Worm (Caenorhabditis elegans) whole organism, L1 larva: ENCODE results near the gene acs-18.

Source experiments
- C04F5.9 ChIP-seq: sonication (generic microtip); optimal IDR thresholded peaks from 2 replicates; lab custom pipeline; 2016; ENCODE audit warnings: missing genetic modification characterization, missing compliant biosample characterization
- C16A3.4 ChIP-seq: fragments of 150-350 bp; optimal IDR thresholded peaks from 2 replicates; lab custom pipeline; 2014; ENCODE audit warnings: missing biosample characterization, missing genetic modification characterization
- C34B4.2 ChIP-seq: sonication (generic microtip); optimal IDR thresholded peaks from 2 replicates; lab custom pipeline; 2017; ENCODE audit warnings: mild to moderate bottlenecking, missing genetic modification characterization, missing compliant biosample characterization
- Y116A8C.19 ChIP-seq: sonication (generic microtip); optimal IDR thresholded peaks from 2 replicates; lab custom pipeline; 2016; ENCODE audit warnings: missing compliant biosample characterization, missing genetic modification characterization, borderline replicate concordance
- aly-2 ChIP-seq: fragments of 150-350 bp; optimal IDR thresholded peaks from 2 replicates; lab custom pipeline; 2014; ENCODE audit warnings: missing biosample characterization, missing genetic modification characterization
- ceh-63 ChIP-seq: fragments of 200-800 bp; sonication (Bioruptor generic); optimal IDR thresholded peaks from 2 replicates; lab custom pipeline; 2018; ENCODE audit warnings: mild to moderate bottlenecking, missing genetic modification characterization, missing compliant biosample characterization
- ceh-8 ChIP-seq: fragments of 200-800 bp; sonication (Bioruptor generic); optimal IDR thresholded peaks from 2 replicates; lab custom pipeline; 2018; ENCODE audit warnings: mild to moderate bottlenecking, missing genetic modification characterization, moderate library complexity, missing compliant biosample characterization
- ceh-82 ChIP-seq, 3 experiments: fragments of 150-350 bp in 1 of 3; sonication (generic microtip) in 2 of 3; optimal IDR thresholded peaks; 2 replicates each; lab custom pipeline; 2014 to 2017; ENCODE audit warnings: missing biosample characterization in 3 of 3, missing genetic modification characterization in 3 of 3
- dpl-1 ChIP-seq, 3 experiments: fragments of 150-350 bp in 2 of 3; sonication (generic microtip) in 1 of 3; optimal IDR thresholded peaks; 2 replicates each; lab custom pipeline; 2014 to 2017; ENCODE audit warnings: missing biosample characterization in 3 of 3, missing genetic modification characterization in 3 of 3, missing genetic modification reagents in 3 of 3
- dsc-1 ChIP-seq: sonication (generic microtip); optimal IDR thresholded peaks from 2 replicates; lab custom pipeline; 2016; ENCODE audit warnings: mild to moderate bottlenecking, missing genetic modification characterization, missing compliant biosample characterization
- efl-1 ChIP-seq, 4 experiments: fragments of 150-350 bp; optimal IDR thresholded peaks in 3 of 4; peaks in 1 of 4; 1 replicate in 1 of 4; 2 replicates in 3 of 4; lab custom pipeline; 2014; ENCODE audit warnings: missing biosample characterization in 2 of 4, missing genetic modification characterization in 2 of 4, missing genetic modification reagents in 2 of 4
- egl-13 ChIP-seq: sonication (generic microtip); optimal IDR thresholded peaks from 2 replicates; lab custom pipeline; 2016; ENCODE audit warnings: missing genotype, missing genetic modification reagents, missing genetic modification characterization, missing compliant biosample characterization
- egl-27 ChIP-seq, 2 experiments: fragments of 150-350 bp in 1 of 2; sonication (generic microtip); optimal IDR thresholded peaks; 3 replicates each; lab custom pipeline; 2017 to 2018; ENCODE audit warnings: missing biosample characterization in 2 of 2, missing genetic modification characterization in 2 of 2, missing genetic modification reagents in 2 of 2
- fkh-10 ChIP-seq: sonication (generic microtip); optimal IDR thresholded peaks from 2 replicates; lab custom pipeline; 2017; ENCODE audit warnings: missing biosample characterization, missing genetic modification reagents, missing genetic modification characterization
- fkh-4 ChIP-seq: sonication (generic microtip); optimal IDR thresholded peaks from 2 replicates; lab custom pipeline; 2016; ENCODE audit warnings: missing compliant biosample characterization, missing genetic modification characterization, borderline replicate concordance
- fkh-8 ChIP-seq: sonication (generic microtip); optimal IDR thresholded peaks from 2 replicates; lab custom pipeline; 2016; ENCODE audit warnings: mild to moderate bottlenecking, missing genetic modification characterization, missing compliant biosample characterization
- hlh-17 ChIP-seq: fragments of 200-800 bp; sonication (Bioruptor generic); optimal IDR thresholded peaks from 2 replicates; lab custom pipeline; 2018; ENCODE audit warnings: missing genetic modification characterization, mild to moderate bottlenecking, missing compliant biosample characterization, moderate library complexity, borderline replicate concordance
- hlh-4 ChIP-seq: sonication (generic microtip); optimal IDR thresholded peaks from 2 replicates; lab custom pipeline; 2016; ENCODE audit warnings: mild to moderate bottlenecking, missing genetic modification characterization, missing compliant biosample characterization
- hpl-2 ChIP-seq: fragments of 150-350 bp; optimal IDR thresholded peaks from 2 replicates; lab custom pipeline; 2014; ENCODE audit warnings: missing biosample characterization, missing genetic modification reagents, missing genetic modification characterization
- lin-14 ChIP-seq: fragments of 200-800 bp; sonication (Bioruptor generic); optimal IDR thresholded peaks from 2 replicates; lab custom pipeline; 2018; ENCODE audit warnings: mild to moderate bottlenecking, missing genetic modification characterization, moderate library complexity, missing compliant biosample characterization
- lin-15B ChIP-seq: fragments of 150-350 bp; sonication (generic microtip); optimal IDR thresholded peaks from 3 replicates; lab custom pipeline; 2014; ENCODE audit warnings: missing biosample characterization, missing genetic modification characterization
- lin-35 ChIP-seq, 2 experiments: fragments of 150-350 bp; optimal IDR thresholded peaks; 2 replicates each; lab custom pipeline; 2014; ENCODE audit warnings: missing biosample characterization in 2 of 2, missing genetic modification characterization in 2 of 2, missing genetic modification reagents in 2 of 2
- lin-39 ChIP-seq: fragments of 150-350 bp; optimal IDR thresholded peaks from 2 replicates; lab custom pipeline; 2014; ENCODE audit warnings: missing biosample characterization, missing genetic modification reagents, missing genetic modification characterization
- lir-3 ChIP-seq: sonication (generic microtip); optimal IDR thresholded peaks from 2 replicates; lab custom pipeline; 2016; ENCODE audit warnings: mild to moderate bottlenecking, missing genetic modification characterization, moderate library complexity, missing compliant biosample characterization; ENCODE audit not compliant: poor library complexity
- lsy-2 ChIP-seq, 2 experiments: fragments of 150-350 bp; optimal IDR thresholded peaks; 2 replicates each; lab custom pipeline; 2014; ENCODE audit warnings: missing biosample characterization in 2 of 2, missing genetic modification characterization in 2 of 2
- mdl-1 ChIP-seq, 2 experiments: fragments of 150-350 bp; optimal IDR thresholded peaks; 2 replicates each; lab custom pipeline; 2014 to 2017; ENCODE audit warnings: missing biosample characterization in 2 of 2, missing genetic modification characterization in 2 of 2, inconsistent platforms in 1 of 2
- mep-1 ChIP-seq: fragments of 150-350 bp; optimal IDR thresholded peaks from 2 replicates; lab custom pipeline; 2014; ENCODE audit warnings: missing biosample characterization, missing genetic modification characterization
- nhr-11 ChIP-seq: fragments of 150-350 bp; optimal IDR thresholded peaks from 2 replicates; lab custom pipeline; 2014; ENCODE audit warnings: missing biosample characterization, missing genetic modification characterization
- nhr-47 ChIP-seq: sonication (generic microtip); optimal IDR thresholded peaks from 2 replicates; lab custom pipeline; 2016; ENCODE audit warnings: mild to moderate bottlenecking, missing genetic modification characterization, moderate library complexity, missing compliant biosample characterization
- nhr-71 ChIP-seq: sonication (generic microtip); optimal IDR thresholded peaks from 2 replicates; lab custom pipeline; 2016; ENCODE audit warnings: mild to moderate bottlenecking, missing genetic modification characterization, moderate library complexity, missing compliant biosample characterization
- nhr-76 ChIP-seq: sonication (generic microtip); optimal IDR thresholded peaks from 2 replicates; lab custom pipeline; 2017; ENCODE audit warnings: missing biosample characterization, missing genetic modification characterization
- nhr-85 ChIP-seq: sonication (generic microtip); peaks from one replicate; lab custom pipeline; 2016; ENCODE audit warnings: missing genetic modification characterization, inconsistent platforms, missing compliant biosample characterization
- nhr-90 ChIP-seq: sonication (generic microtip); optimal IDR thresholded peaks from 2 replicates; lab custom pipeline; 2016; ENCODE audit warnings: mild to moderate bottlenecking, missing genetic modification characterization, missing compliant biosample characterization; ENCODE audit not compliant: poor library complexity
- pqm-1 ChIP-seq: sonication (generic microtip); optimal IDR thresholded peaks from 3 replicates; lab custom pipeline; 2017; ENCODE audit warnings: missing biosample characterization, missing genetic modification characterization
- rnt-1 ChIP-seq: sonication (generic microtip); optimal IDR thresholded peaks from 2 replicates; lab custom pipeline; 2016; ENCODE audit warnings: mild to moderate bottlenecking, missing genetic modification characterization, moderate library complexity, missing compliant biosample characterization
- skn-1 ChIP-seq: fragments of 150-350 bp; optimal IDR thresholded peaks from 2 replicates; lab custom pipeline; 2014; ENCODE audit warnings: missing biosample characterization, missing genetic modification characterization
- snpc-4 ChIP-seq: fragments of 150-350 bp; optimal IDR thresholded peaks from 2 replicates; lab custom pipeline; 2014; ENCODE audit warnings: missing biosample characterization, missing genetic modification characterization
- snu-23 ChIP-seq: sonication (generic microtip); optimal IDR thresholded peaks from 2 replicates; lab custom pipeline; 2016; ENCODE audit warnings: missing genetic modification characterization, missing compliant biosample characterization
- sox-4 ChIP-seq: sonication (generic microtip); optimal IDR thresholded peaks from 2 replicates; lab custom pipeline; 2016; ENCODE audit warnings: missing genetic modification characterization, missing compliant biosample characterization
- sup-37 ChIP-seq: fragments of 200-800 bp; sonication (Bioruptor generic); optimal IDR thresholded peaks from 2 replicates; lab custom pipeline; 2018; ENCODE audit warnings: mild to moderate bottlenecking, missing genetic modification characterization, missing compliant biosample characterization
- swsn-7 ChIP-seq: sonication (generic microtip); optimal IDR thresholded peaks from 2 replicates; lab custom pipeline; 2016; ENCODE audit warnings: missing genetic modification characterization, missing compliant biosample characterization
- tbx-2 ChIP-seq: sonication (generic microtip); optimal IDR thresholded peaks from 2 replicates; lab custom pipeline; 2016; ENCODE audit warnings: missing genetic modification characterization, missing compliant biosample characterization
- tlp-1 ChIP-seq: fragments of 150-350 bp; optimal IDR thresholded peaks from 2 replicates; lab custom pipeline; 2014; ENCODE audit warnings: missing biosample characterization, missing genetic modification characterization
- unc-30 ChIP-seq: sonication (generic microtip); optimal IDR thresholded peaks from 2 replicates; lab custom pipeline; 2017; ENCODE audit warnings: missing biosample characterization, missing genetic modification characterization
- unc-62 ChIP-seq: fragments of 150-350 bp; optimal IDR thresholded peaks from 2 replicates; lab custom pipeline; 2014; ENCODE audit warnings: missing biosample characterization, missing genetic modification reagents, missing genetic modification characterization
- unc-86 ChIP-seq: sonication (generic microtip); optimal IDR thresholded peaks from 2 replicates; lab custom pipeline; 2016; ENCODE audit warnings: missing genetic modification characterization, missing compliant biosample characterization
- xbp-1 ChIP-seq: sonication (generic microtip); optimal IDR thresholded peaks from 2 replicates; lab custom pipeline; 2016; ENCODE audit warnings: missing genetic modification characterization, missing compliant biosample characterization
- zag-1 ChIP-seq: fragments of 150-350 bp; optimal IDR thresholded peaks from 2 replicates; lab custom pipeline; 2014; ENCODE audit warnings: missing biosample characterization, missing genetic modification characterization
- zip-4 ChIP-seq: fragments of 200-800 bp; sonication (Bioruptor generic); optimal IDR thresholded peaks from 2 replicates; lab custom pipeline; 2018; ENCODE audit warnings: mild to moderate bottlenecking, missing genetic modification characterization, moderate library complexity, missing compliant biosample characterization
- ztf-4 ChIP-seq: fragments of 150-350 bp; optimal IDR thresholded peaks from 2 replicates; lab custom pipeline; 2014; ENCODE audit warnings: missing biosample characterization, missing genetic modification characterization

acs-18 gene

ce11 chrIV:10344621-10345020 is 31.2 kb upstream of the acs-18 start:
- TF ChIP-seq egl-27 (tag; optimal IDR thresholded peaks at IDR 0.05; lab: Kevin White, UChicago) (no peak), nhr-71 (tag; lab: Kevin White, UChicago) (peak; percentile 56), hpl-2 (no peak), hlh-4 (no peak), hlh-17 (GFP tag; lab: Kevin White, UChicago) (no peak), ceh-63 (GFP tag; lab: Kevin White, UChicago) (no peak), C16A3.4 (tag; lab: Kevin White, UChicago) (no peak), mdl-1 (tag; optimal IDR thresholded peaks at IDR 0.05; lab: Kevin White, UChicago) (no peak), unc-62 (no peak), C34B4.2 (tag; lab: Kevin White, UChicago) (no peak), nhr-90 (tag; lab: Kevin White, UChicago) (no peak), zip-4 (GFP tag; lab: Kevin White, UChicago) (no peak), C04F5.9 (tag; lab: Kevin White, UChicago) (no peak), unc-30 (tag; lab: Kevin White, UChicago) (no peak), fkh-8 (peak; percentile 52), lin-35 (GFP tag; optimal IDR thresholded peaks at IDR 0.05; lab: Kevin White, UChicago) (peak in 1 of 2 experiments; percentile 22), zag-1 (tag; lab: Kevin White, UChicago) (no peak), rnt-1 (tag; lab: Kevin White, UChicago) (peak; percentile 70), mep-1 (tag; lab: Kevin White, UChicago) (peak; percentile 61), ztf-4 (tag; lab: Kevin White, UChicago) (no peak), ceh-82 (tag; optimal IDR thresholded peaks at IDR 0.05; lab: Kevin White, UChicago) (peak in 2 of 3 experiments; percentile 14 to 63), lin-15B (tag; lab: Kevin White, UChicago) (no peak), lin-39 (tag; lab: Kevin White, UChicago) (no peak), tlp-1 (tag; lab: Kevin White, UChicago) (no peak), dpl-1 (GFP tag; optimal IDR thresholded peaks at IDR 0.05; lab: Kevin White, UChicago) (no peak), fkh-10 (peak; percentile 15), efl-1 (optimal IDR thresholded peaks at IDR 0.05; lab: Kevin White, UChicago) (peak in 1 of 2 experiments; percentile 41), efl-1 (GFP tag; optimal IDR thresholded peaks at IDR 0.05 in 1 of 2; lab: Kevin White, UChicago) (no peak), fkh-4 (tag; lab: Kevin White, UChicago) (no peak), ceh-8 (no peak), nhr-85 (no peak), tbx-2 (peak; percentile 55), sox-4 (tag; lab: Kevin White, UChicago) (no peak), lir-3 (no peak), unc-86 (tag; lab: Kevin White, UChicago) (no peak), lin-14 (GFP tag; lab: Kevin White, UChicago) (peak; percentile 80), aly-2 (no peak), xbp-1 (peak; percentile 23), Y116A8C.19 (tag; lab: Kevin White, UChicago) (no peak), egl-13 (tag; lab: Kevin White, UChicago) (peak; percentile 20), nhr-76 (tag; lab: Kevin White, UChicago) (no peak), skn-1 (tag; lab: Kevin White, UChicago) (no peak), lsy-2 (tag; optimal IDR thresholded peaks at IDR 0.05; lab: Kevin White, UChicago) (peak; percentile 28 to 43), nhr-11 (no peak), snu-23 (GFP tag; lab: Kevin White, UChicago) (peak; percentile 55), sup-37 (GFP tag; lab: Kevin White, UChicago) (no peak), pqm-1 (tag; lab: Kevin White, UChicago) (no peak), snpc-4 (no peak), swsn-7 (peak; percentile 46), nhr-47 (tag; lab: Kevin White, UChicago) (no peak), dsc-1 (tag; lab: Kevin White, UChicago) (peak; percentile 24)
